Worm (Caenorhabditis elegans) whole organism, midembryonic: ENCODE data around the gene nhr-94.

ENCODE experiments used
- T22C8.4 ChIP-seq: fragments of 200-800 bp; sonication (Bioruptor generic); IDR thresholded peaks from 2 replicates; pipeline ENCODE4 v1.3.6; 2022; ENCODE audit warnings: missing genetic modification characterization, missing compliant biosample characterization
- cog-1 ChIP-seq: sonication (generic microtip); optimal IDR thresholded peaks from 2 replicates; lab custom pipeline; 2016; ENCODE audit warnings: missing genetic modification characterization, missing compliant biosample characterization
- flt-1 ChIP-seq: fragments of 200-800 bp; sonication (Bioruptor generic); IDR thresholded peaks from 2 replicates; pipeline ENCODE4 v1.3.6; 2022; ENCODE audit warnings: missing genetic modification characterization, missing compliant biosample characterization
- klf-2 ChIP-seq: fragments of 200-800 bp; sonication (Bioruptor generic); conservative IDR thresholded peaks from 2 replicates; pipeline ENCODE4 v1.3.6; 2022; ENCODE audit warnings: missing genetic modification reagents, missing genetic modification characterization, missing compliant biosample characterization
- med-1 ChIP-seq: sonication (generic microtip); optimal IDR thresholded peaks from 2 replicates; lab custom pipeline; 2017; ENCODE audit warnings: missing genetic modification characterization, mild to moderate bottlenecking, missing compliant biosample characterization, antibody characterized with exemption, missing genetic modification reagents; ENCODE audit not compliant: insufficient read depth
- ref-1 ChIP-seq: fragments of 200-800 bp; sonication (Bioruptor generic); conservative IDR thresholded peaks from 2 replicates; pipeline ENCODE4 v1.3.6; 2022; ENCODE audit warnings: missing genetic modification reagents, missing genetic modification characterization, missing compliant biosample characterization
- tab-1 ChIP-seq: fragments of 200-800 bp; sonication (Bioruptor generic); IDR thresholded peaks from 2 replicates; pipeline ENCODE4 v1.3.6; 2022; ENCODE audit warnings: missing genetic modification characterization, missing compliant biosample characterization
- ztf-23 ChIP-seq: fragments of 200-800 bp; sonication (Bioruptor generic); IDR thresholded peaks from 2 replicates; pipeline ENCODE4 v1.3.6; 2022; ENCODE audit warnings: missing genetic modification reagents, missing genetic modification characterization, missing compliant biosample characterization
- ztf-29 ChIP-seq: fragments of 200-800 bp; sonication (Bioruptor generic); IDR thresholded peaks from 2 replicates; pipeline ENCODE4 v1.3.6; 2022; ENCODE audit warnings: missing genetic modification reagents, missing genetic modification characterization, missing compliant biosample characterization

The nhr-94 gene

DNA sequence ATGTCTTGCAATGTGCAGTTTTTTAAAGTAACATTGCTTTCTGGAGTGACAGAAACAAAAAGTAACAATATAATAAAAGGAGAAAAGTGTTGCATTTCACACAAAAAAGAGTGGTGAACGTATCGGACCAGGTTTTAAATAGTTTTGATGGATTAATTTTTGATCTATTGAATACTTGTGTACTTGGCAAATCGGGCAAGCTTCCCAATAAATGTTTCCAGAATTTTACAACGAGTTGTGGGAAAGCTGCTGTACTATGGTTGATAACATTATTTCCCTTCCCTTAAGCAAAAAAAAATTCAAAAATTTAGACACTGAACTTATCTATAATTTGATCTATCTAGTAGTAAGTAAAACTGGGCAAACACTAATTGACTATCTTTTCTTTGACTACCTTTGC, 7.3 kb upstream of the nhr-94 start, which contains the start of gene C12D5.10:
TSS of gene C12D5.10 (minus strand) at position 101 of the 400 bp plus-strand sequence.
- TF ChIP-seq flt-1 (no peak), ztf-29 (no peak), ztf-23 (GFP tag; lab: Robert Waterston, UW) (no peak), klf-2 (no peak), cog-1 (no peak), tab-1 (GFP tag; lab: Robert Waterston, UW) (no peak), T22C8.4 (GFP tag; lab: Robert Waterston, UW) (no peak), ref-1 (GFP tag; lab: Robert Waterston, UW) (no peak), med-1 (GFP tag; lab: Kevin White, UChicago) (no peak)

DNA sequence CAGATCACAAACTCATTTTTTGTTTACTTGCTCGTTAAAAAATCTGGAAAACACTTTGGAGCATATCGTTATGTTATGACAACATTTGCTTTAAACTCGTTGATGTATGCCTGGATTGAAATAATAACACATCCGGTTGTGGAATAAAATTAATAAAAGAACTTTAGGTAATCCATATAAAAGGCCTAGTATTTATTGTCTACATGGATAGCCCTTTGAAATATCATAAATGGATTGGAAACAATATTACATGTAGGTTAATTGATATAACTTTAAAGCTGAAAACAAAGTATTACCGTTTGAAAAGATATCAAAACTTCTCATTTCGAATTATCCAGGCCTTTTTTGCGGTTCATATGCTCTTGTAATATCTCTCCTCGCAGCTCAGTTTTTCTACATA, 4.5 kb upstream of the nhr-94 start:
- TF ChIP-seq ztf-23 (GFP tag; lab: Robert Waterston, UW) (no peak), ztf-29 (no peak), T22C8.4 (GFP tag; lab: Robert Waterston, UW) (no peak), klf-2 (no peak), ref-1 (GFP tag; lab: Robert Waterston, UW) (no peak), flt-1 (no peak), tab-1 (GFP tag; lab: Robert Waterston, UW) (no peak), cog-1 (no peak), med-1 (GFP tag; lab: Kevin White, UChicago) (no peak)

ce11 chrV:7689888-7690287, 3.8 kb upstream of the nhr-94 start, which contains the start of gene C12D5.9:
TSS of gene C12D5.9 (minus strand) at chrV:7689988.
- TF ChIP-seq T22C8.4 (GFP tag; lab: Robert Waterston, UW) (no peak), cog-1 (no peak), med-1 (GFP tag; lab: Kevin White, UChicago) (no peak), tab-1 (GFP tag; lab: Robert Waterston, UW) (no peak), ref-1 (GFP tag; lab: Robert Waterston, UW) (no peak), ztf-23 (GFP tag; lab: Robert Waterston, UW) (no peak), klf-2 (no peak), ztf-29 (no peak)

ce11 chrV:7683907-7684655, 2.1 kb downstream of the nhr-94 start, which contains the start of gene sre-11:
TSS of gene sre-11 (minus strand) at chrV:7683957.
- TF ChIP-seq ztf-29 (no peak), klf-2 (no peak), cog-1 (no peak), T22C8.4 (GFP tag; lab: Robert Waterston, UW) (no peak), med-1 (GFP tag; lab: Kevin White, UChicago) (no peak), ztf-23 (GFP tag; lab: Robert Waterston, UW) (no peak), ref-1 (GFP tag; lab: Robert Waterston, UW) (no peak), flt-1 (no peak), tab-1 (GFP tag; lab: Robert Waterston, UW) (no peak)

ce11 chrV:7681388-7681787, 4.7 kb downstream of the nhr-94 start, which contains the start of gene cyp-33A1:
TSS of gene cyp-33A1 (minus strand) at chrV:7681459.
- TF ChIP-seq tab-1 (GFP tag; lab: Robert Waterston, UW) (no peak), med-1 (GFP tag; lab: Kevin White, UChicago) (no peak), flt-1 (no peak), ztf-23 (GFP tag; lab: Robert Waterston, UW) (no peak), cog-1 (no peak), klf-2 (no peak), ref-1 (GFP tag; lab: Robert Waterston, UW) (no peak)

DNA sequence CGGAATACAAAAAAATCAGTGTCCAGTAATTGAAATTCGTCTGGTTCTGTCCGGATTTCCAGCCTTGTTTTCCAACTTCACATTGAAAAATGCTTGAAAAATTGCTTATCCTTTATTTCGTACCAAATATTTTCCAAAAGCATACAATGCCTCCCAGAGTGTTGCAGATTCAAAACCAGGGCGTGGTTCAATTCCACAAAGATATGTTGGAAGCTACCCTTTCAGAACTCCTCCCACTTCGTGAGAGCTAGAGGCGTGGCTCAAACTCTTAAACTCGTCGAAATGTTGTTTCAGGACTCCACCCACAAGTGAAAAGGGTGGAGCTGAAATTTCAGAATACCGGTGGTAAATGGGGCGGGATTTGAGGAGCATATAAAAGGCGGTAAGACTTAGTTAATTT, 10.2 kb downstream of the nhr-94 start, which contains the start of gene C12D5.3:
TSS of gene C12D5.3 (plus strand) at position 301 of the 400 bp plus-strand sequence.
- no peak for TF ChIP-seq klf-2
- TF ChIP-seq tab-1 (GFP tag; lab: Robert Waterston, UW) = no peak
- TF ChIP-seq ztf-23 (GFP tag; lab: Robert Waterston, UW) = no peak
- no peak for TF ChIP-seq flt-1
- no peak for TF ChIP-seq med-1 (GFP tag; lab: Kevin White, UChicago)
- TF ChIP-seq cog-1 = no peak
- TF ChIP-seq T22C8.4 (GFP tag; lab: Robert Waterston, UW) = no peak
- no peak for TF ChIP-seq ref-1 (GFP tag; lab: Robert Waterston, UW)
- TF ChIP-seq ztf-29 = no peak

ce11 chrV:7672258-7672657, 13.9 kb downstream of the nhr-94 start, which contains the start of gene C12D5.4:
TSS of gene C12D5.4 (plus strand) at chrV:7672558.
- no peak for TF ChIP-seq ztf-29
- no peak for TF ChIP-seq tab-1 (GFP tag; lab: Robert Waterston, UW)
- TF ChIP-seq ztf-23 (GFP tag; lab: Robert Waterston, UW) = no peak
- no peak for TF ChIP-seq flt-1
- TF ChIP-seq klf-2 = no peak
- no peak for TF ChIP-seq T22C8.4 (GFP tag; lab: Robert Waterston, UW)
- TF ChIP-seq cog-1 = no peak
- no peak for TF ChIP-seq ref-1 (GFP tag; lab: Robert Waterston, UW)
- TF ChIP-seq med-1 (GFP tag; lab: Kevin White, UChicago) = no peak

DNA sequence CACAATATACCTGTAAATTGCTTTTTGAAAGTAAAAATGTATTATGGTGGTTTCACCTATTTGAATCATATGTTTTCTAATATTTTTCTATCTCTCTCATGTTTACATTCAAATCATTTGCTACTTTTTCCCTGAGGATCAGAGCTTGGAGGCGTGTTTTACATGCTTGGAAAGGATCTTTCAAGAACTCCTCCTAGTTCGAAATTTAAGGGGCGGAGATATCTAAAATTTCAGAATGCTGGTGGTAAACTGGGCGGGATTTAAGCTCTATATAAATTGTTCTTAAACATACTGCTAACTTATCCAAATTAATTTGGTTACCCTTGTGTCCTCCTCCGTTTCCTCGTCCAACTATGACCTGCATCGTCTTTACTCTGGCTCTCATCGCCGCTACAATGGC, 18.2 kb downstream of the nhr-94 start, which contains the start of gene C12D5.5:
TSS of gene C12D5.5 (plus strand) at position 301 of the 400 bp plus-strand sequence.
- TF ChIP-seq T22C8.4 (GFP tag; lab: Robert Waterston, UW) (no peak), klf-2 (no peak), med-1 (GFP tag; lab: Kevin White, UChicago) (no peak), ztf-23 (GFP tag; lab: Robert Waterston, UW) (no peak), cog-1 (no peak), tab-1 (GFP tag; lab: Robert Waterston, UW) (no peak), ref-1 (GFP tag; lab: Robert Waterston, UW) (no peak), ztf-29 (no peak), flt-1 (no peak)

DNA sequence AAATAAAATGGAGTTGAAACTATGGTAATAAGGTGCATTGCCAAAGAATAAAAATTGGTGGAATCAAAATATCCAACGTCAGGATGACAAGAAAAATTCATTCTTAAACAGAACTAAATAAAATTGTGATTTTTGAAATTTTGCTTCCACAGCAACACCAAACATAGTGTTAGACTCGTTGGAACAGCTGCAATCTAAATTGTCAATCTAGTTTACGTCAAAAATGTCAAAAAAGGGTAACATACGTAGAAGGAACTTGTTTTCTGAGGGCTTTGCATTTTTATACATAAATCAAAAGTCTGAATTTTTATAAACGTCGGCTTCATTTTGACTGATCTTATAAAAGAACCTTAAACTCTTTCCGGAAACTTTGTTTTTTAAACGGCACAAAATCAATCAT, 32.6 kb downstream of the nhr-94 start, which contains the start of gene srh-200:
TSS of gene srh-200 (minus strand) at position 101 of the 400 bp plus-strand sequence.
- TF ChIP-seq cog-1 = no peak
- TF ChIP-seq ztf-23 (GFP tag; lab: Robert Waterston, UW) = no peak
- TF ChIP-seq klf-2 = no peak
- no peak for TF ChIP-seq tab-1 (GFP tag; lab: Robert Waterston, UW)
- no peak for TF ChIP-seq T22C8.4 (GFP tag; lab: Robert Waterston, UW)
- TF ChIP-seq ref-1 (GFP tag; lab: Robert Waterston, UW) = no peak
- TF ChIP-seq ztf-29 = no peak
- no peak for TF ChIP-seq flt-1
- no peak for TF ChIP-seq med-1 (GFP tag; lab: Kevin White, UChicago)
